Fruit fly (Drosophila melanogaster): ENCODE data around the gene CG45012.

CG45012 gene

dm6 chr2L:11806701-11807674 lies 27.4 kb upstream of the CG45012 start (continued):
- TF ChIP-seq ss (GFP tag; optimal IDR thresholded peaks at IDR 0.05) (peak; percentile 91 to 97), Sox102F (GFP tag; optimal IDR thresholded peaks at IDR 0.05) (peak; percentile 70), Eip78C (GFP tag) (peak; percentile 87), pdm3 (GFP tag; optimal IDR thresholded peaks at IDR 0.05) (peak; percentile 38), CG8632 (GFP tag; optimal IDR thresholded peaks at IDR 0.05) (peak; percentile 60), CG11294 (GFP tag; IDR thresholded peaks at IDR 0.05) (peak; percentile 59), lz (GFP tag; optimal IDR thresholded peaks at IDR 0.05) (peak; percentile 4), Smox (GFP tag; optimal IDR thresholded peaks at IDR 0.05) (peak; percentile 58), Hr39 (GFP tag; optimal IDR thresholded peaks at IDR 0.05) (no peak), Blimp-1 (GFP tag; optimal IDR thresholded peaks at IDR 0.05) (peak; percentile 56), CG11902 (GFP tag; optimal IDR thresholded peaks at IDR 0.05) (no peak)

dm6 chr2L:11807697-11808226 lies 26.6 kb upstream of the CG45012 start:
- TF ChIP-seq ss (GFP tag; optimal IDR thresholded peaks at IDR 0.05) (peak; percentile 51 to 73), Sox102F (GFP tag; optimal IDR thresholded peaks at IDR 0.05) (peak; percentile 2), CG7368 (GFP tag; optimal IDR thresholded peaks at IDR 0.05) (peak; percentile 13), dsx (GFP tag; optimal IDR thresholded peaks at IDR 0.05; ENCODE audit: poor library complexity, severe bottlenecking) (peak; percentile 65), fd85E (GFP tag; optimal IDR thresholded peaks at IDR 0.05) (no peak), lz (GFP tag; optimal IDR thresholded peaks at IDR 0.05) (peak; percentile 17), CG15336 (GFP tag; IDR thresholded peaks at IDR 0.05) (no peak; the same call in 1 of the 2 replicates), Smox (GFP tag; optimal IDR thresholded peaks at IDR 0.05) (no peak), CG3919 (GFP tag; optimal IDR thresholded peaks at IDR 0.05) (peak; percentile 39), cyc (GFP tag; optimal IDR thresholded peaks at IDR 0.05) (no peak), Blimp-1 (GFP tag; optimal IDR thresholded peaks at IDR 0.05) (peak; percentile 1), eg (GFP tag; IDR thresholded peaks at IDR 0.05) (peak; percentile 63), Sox15 (GFP tag; optimal IDR thresholded peaks at IDR 0.05) (no peak), CG6792 (GFP tag; optimal IDR thresholded peaks at IDR 0.05) (no peak), CG10631 (GFP tag; optimal IDR thresholded peaks at IDR 0.05) (no peak), CG8319 (GFP tag; optimal IDR thresholded peaks at IDR 0.05) (no peak), fkh (GFP tag; optimal IDR thresholded peaks at IDR 0.05) (peak; percentile 42), Hr4 (GFP tag; optimal IDR thresholded peaks at IDR 0.05) (peak; percentile 5), CG6163 (GFP tag; IDR thresholded peaks at IDR 0.05) (peak; percentile 85), acj6 (GFP tag; optimal IDR thresholded peaks at IDR 0.05) (no peak), CG11762 (GFP tag; optimal IDR thresholded peaks at IDR 0.05; ENCODE audit: insufficient read depth) (no peak), dac (GFP tag; optimal IDR thresholded peaks at IDR 0.05) (no peak), Hr38 (GFP tag; optimal IDR thresholded peaks at IDR 0.05) (no peak), Gug (GFP tag; IDR thresholded peaks at IDR 0.05) (no peak), CG9139 (GFP tag; optimal IDR thresholded peaks at IDR 0.05) (peak; percentile 59), CG6276 (GFP tag; optimal IDR thresholded peaks at IDR 0.05) (no peak), CG6808 (GFP tag; optimal IDR thresholded peaks at IDR 0.05) (peak; percentile 5), CG16779 (tag; optimal IDR thresholded peaks at IDR 0.05) (peak; percentile 46), pdm3 (GFP tag; optimal IDR thresholded peaks at IDR 0.05) (peak; percentile 2), CG11294 (GFP tag; IDR thresholded peaks at IDR 0.05) (no peak), OdsH (GFP tag; optimal IDR thresholded peaks at IDR 0.05) (no peak), CG11902 (GFP tag; optimal IDR thresholded peaks at IDR 0.05) (no peak), CG4318 (GFP tag; optimal IDR thresholded peaks at IDR 0.05) (no peak), esn (GFP tag; optimal IDR thresholded peaks at IDR 0.05) (peak; percentile 8), Ets21C (GFP tag; optimal IDR thresholded peaks at IDR 0.05) (no peak), Sox14 (GFP tag; optimal IDR thresholded peaks at IDR 0.05) (peak; percentile 65), CG8632 (GFP tag; optimal IDR thresholded peaks at IDR 0.05) (no peak), CG6854 (GFP tag; optimal IDR thresholded peaks at IDR 0.05) (peak; percentile 77), Eip78C (GFP tag) (peak; percentile 24), Eip75B (GFP tag; optimal IDR thresholded peaks at IDR 0.05) (peak; percentile 0), CG10669 (GFP tag; optimal IDR thresholded peaks at IDR 0.05) (no peak), CG8119 (GFP tag; IDR thresholded peaks at IDR 0.05) (0 out of 3 replicates have a peak, but pooled peaks have one; percentile 43), Hr39 (GFP tag; optimal IDR thresholded peaks at IDR 0.05) (no peak), Ets96B (tag; optimal IDR thresholded peaks at IDR 0.05) (peak; percentile 16), Eip93F (GFP tag; optimal IDR thresholded peaks at IDR 0.05) (no peak)
